Fruit fly (Drosophila melanogaster) whole organism, embryonic: ENCODE results near the gene Sbds.

Source experiments
- Adf1 ChIP-seq: fragments of 200-800 bp; sonication (Bioruptor generic); IDR thresholded peaks from 2 replicates; pipeline ENCODE4 v1.3.6; 2022; ENCODE audit warnings: missing biosample characterization, missing genetic modification characterization
- CG10267 ChIP-seq: fragments of 200-800 bp; sonication (Bioruptor generic); optimal IDR thresholded peaks from 2 replicates; lab custom pipeline; 2018; ENCODE audit warnings: missing biosample characterization, mild to moderate bottlenecking, missing genetic modification characterization, moderate library complexity
- CG10431 ChIP-seq: fragments of 200-800 bp; sonication (Bioruptor generic); optimal IDR thresholded peaks from 3 replicates; lab custom pipeline; 2018; ENCODE audit warnings: missing biosample characterization, mild to moderate bottlenecking, missing genetic modification characterization
- CG11085 ChIP-seq: fragments of 200-800 bp; sonication (Bioruptor generic); IDR thresholded peaks from 2 replicates; pipeline ENCODE4 v1.3.6; 2022; ENCODE audit warnings: missing biosample characterization, missing genetic modification characterization
- CG12219 ChIP-seq: fragments of 200-800 bp; sonication (Bioruptor generic); optimal IDR thresholded peaks from 3 replicates; lab custom pipeline; 2018; ENCODE audit warnings: missing biosample characterization, mild to moderate bottlenecking, missing genetic modification characterization
- CG15011 ChIP-seq: fragments of 200-800 bp; sonication (Bioruptor generic); optimal IDR thresholded peaks from 3 replicates; lab custom pipeline; 2018; ENCODE audit warnings: missing biosample characterization, mild to moderate bottlenecking, missing genetic modification characterization
- CG15479 ChIP-seq: fragments of 200-800 bp; sonication (Bioruptor generic); optimal IDR thresholded peaks from 3 replicates; lab custom pipeline; 2019; ENCODE audit warnings: missing biosample characterization, mild to moderate bottlenecking, missing genetic modification characterization, moderate library complexity
- CG17568 ChIP-seq: fragments of 200-800 bp; sonication (Bioruptor generic); optimal IDR thresholded peaks from 2 replicates; lab custom pipeline; 2018; ENCODE audit warnings: missing biosample characterization, mild to moderate bottlenecking, missing genetic modification characterization, moderate library complexity
- CG2120 ChIP-seq: fragments of 200-800 bp; sonication (Bioruptor generic); optimal IDR thresholded peaks from 3 replicates; lab custom pipeline; 2016; ENCODE audit warnings: missing biosample characterization, missing genetic modification characterization
- CG2199 ChIP-seq: fragments of 200-800 bp; sonication (Bioruptor generic); IDR thresholded peaks from 3 replicates; pipeline ENCODE4 v1.3.6; 2022; ENCODE audit warnings: missing biosample characterization, missing genetic modification characterization
- CG2875 ChIP-seq: fragments of 200-800 bp; sonication (Bioruptor generic); optimal IDR thresholded peaks from 2 replicates; lab custom pipeline; 2017; ENCODE audit warnings: missing biosample characterization, mild to moderate bottlenecking, missing genetic modification characterization, missing genetic modification reagents
- CG30020 ChIP-seq: fragments of 200-800 bp; optimal IDR thresholded peaks from 2 replicates; lab custom pipeline; 2019; ENCODE audit warnings: missing biosample characterization, mild to moderate bottlenecking, missing genetic modification characterization, moderate library complexity
- CG30431 ChIP-seq: fragments of 200-800 bp; sonication (Bioruptor generic); optimal IDR thresholded peaks from 2 replicates; lab custom pipeline; 2017; ENCODE audit warnings: missing biosample characterization, missing genetic modification characterization
- CG3065 ChIP-seq: fragments of 200-800 bp; sonication (Bioruptor generic); optimal IDR thresholded peaks from 2 replicates; lab custom pipeline; 2016; ENCODE audit warnings: missing biosample characterization, missing genetic modification characterization
- CG34224 ChIP-seq: fragments of 200-800 bp; sonication (Bioruptor generic); IDR thresholded peaks from 3 replicates; pipeline ENCODE4 v1.3.6; 2022; ENCODE audit warnings: missing biosample characterization, missing genetic modification characterization; ENCODE audit not compliant: partially characterized antibody
- CG34376 ChIP-seq: fragments of 200-800 bp; sonication (Bioruptor generic); optimal IDR thresholded peaks from 2 replicates; lab custom pipeline; 2018; ENCODE audit warnings: missing biosample characterization, mild to moderate bottlenecking, missing genetic modification characterization
- CG3726 ChIP-seq: fragments of 200-800 bp; sonication (Bioruptor generic); IDR thresholded peaks from 3 replicates; pipeline ENCODE4, ENCODE4 v1.3.6; 2022; ENCODE audit warnings: missing biosample characterization, missing genetic modification characterization
- CG4328 ChIP-seq: fragments of 200-800 bp; sonication (Bioruptor generic); optimal IDR thresholded peaks from 3 replicates; lab custom pipeline; 2017; ENCODE audit warnings: missing biosample characterization, missing genetic modification reagents, missing genetic modification characterization
- CG6175 ChIP-seq: fragments of 200-800 bp; sonication (Bioruptor generic); IDR thresholded peaks from 3 replicates; pipeline ENCODE4 v1.3.6; 2022; ENCODE audit warnings: missing biosample characterization, missing genetic modification characterization
- CG6683 ChIP-seq: fragments of 200-800 bp; sonication (Bioruptor generic); optimal IDR thresholded peaks from 2 replicates; lab custom pipeline; 2017; ENCODE audit warnings: missing biosample characterization, mild to moderate bottlenecking, missing genetic modification characterization, missing genetic modification reagents
- CG7745 ChIP-seq: fragments of 200-800 bp; sonication (Bioruptor generic); optimal IDR thresholded peaks from 2 replicates; lab custom pipeline; 2018; ENCODE audit warnings: missing biosample characterization, mild to moderate bottlenecking, missing genetic modification characterization, moderate library complexity
- CG7786 ChIP-seq: fragments of 200-800 bp; sonication (Bioruptor generic); optimal IDR thresholded peaks from 2 replicates; lab custom pipeline; 2016; ENCODE audit warnings: missing biosample characterization, missing genetic modification characterization
- CG9609 ChIP-seq: fragments of 200-800 bp; sonication (Bioruptor generic); optimal IDR thresholded peaks from 3 replicates; lab custom pipeline; 2016; ENCODE audit warnings: missing biosample characterization, missing genetic modification characterization
- Doc2 ChIP-seq: fragments of 200-800 bp; sonication (Bioruptor generic); IDR thresholded peaks from 2 replicates; pipeline ENCODE4 v1.3.6; 2022; ENCODE audit warnings: missing biosample characterization, missing genetic modification characterization
- Eip74EF ChIP-seq, 2 experiments: fragments of 200-800 bp in 1 of 2; fragments of >200 bp in 1 of 2; sonication (Bioruptor generic) in 1 of 2; optimal IDR thresholded peaks; 2 replicates each; lab custom pipeline; 2017 to 2019; ENCODE audit warnings: missing biosample characterization in 2 of 2, missing genetic modification characterization in 2 of 2, mild to moderate bottlenecking in 1 of 2, moderate library complexity in 1 of 2
- Gug ChIP-seq: fragments of 200-800 bp; sonication (Bioruptor generic); IDR thresholded peaks from 4 replicates; pipeline ENCODE4 v1.3.6; 2022; ENCODE audit warnings: missing biosample characterization, missing genetic modification characterization
- Hey ChIP-seq: fragments of 200-800 bp; sonication (Bioruptor generic); optimal IDR thresholded peaks from 3 replicates; lab custom pipeline; 2018; ENCODE audit warnings: missing biosample characterization, mild to moderate bottlenecking, missing genetic modification characterization
- Hr51 ChIP-seq, 2 experiments: fragments of 200-800 bp; sonication (Bioruptor generic); optimal IDR thresholded peaks; 2 replicates in 1 of 2; 3 replicates in 1 of 2; lab custom pipeline; 2016 to 2018; ENCODE audit warnings: missing biosample characterization in 2 of 2, missing genetic modification characterization in 2 of 2, mild to moderate bottlenecking in 1 of 2, moderate library complexity in 1 of 2
- Lhr ChIP-seq: fragments of 200-800 bp; sonication (Bioruptor generic); optimal IDR thresholded peaks from 3 replicates; lab custom pipeline; 2017; ENCODE audit warnings: mild to moderate bottlenecking, missing biosample characterization, missing genetic modification reagents, missing genetic modification characterization
- Stat92E ChIP-seq, 3 experiments: fragments of >200 bp in 2 of 3; fragments of 200-800 bp in 1 of 3; sonication (Bioruptor generic) in 1 of 3; optimal IDR thresholded peaks; 2 replicates each; lab custom pipeline; 2017 to 2019; ENCODE audit warnings: missing biosample characterization in 3 of 3, missing genetic modification characterization in 3 of 3, mild to moderate bottlenecking in 1 of 3, moderate library complexity in 1 of 3
- az2 ChIP-seq: fragments of 200-800 bp; sonication (Bioruptor generic); optimal IDR thresholded peaks from 3 replicates; lab custom pipeline; 2016; ENCODE audit warnings: missing biosample characterization, missing genetic modification characterization
- corto ChIP-seq: fragments of 200-800 bp; sonication (Bioruptor generic); optimal IDR thresholded peaks from 2 replicates; lab custom pipeline; 2016; ENCODE audit warnings: missing biosample characterization, mild to moderate bottlenecking, missing genetic modification characterization, moderate library complexity
- dpn ChIP-seq, 2 experiments: fragments of 200-800 bp; sonication (Bioruptor generic); optimal IDR thresholded peaks; 3 replicates each; lab custom pipeline; 2016; ENCODE audit warnings: missing biosample characterization in 2 of 2, missing genetic modification characterization in 2 of 2
- emc ChIP-seq: fragments of 200-800 bp; sonication (Bioruptor generic); optimal IDR thresholded peaks from 2 replicates; lab custom pipeline; 2016; ENCODE audit warnings: missing biosample characterization, missing genetic modification characterization
- eyg ChIP-seq: fragments of 200-800 bp; sonication (Bioruptor generic); optimal IDR thresholded peaks from 3 replicates; lab custom pipeline; 2016; ENCODE audit warnings: missing biosample characterization, missing genetic modification characterization
- jigr1 ChIP-seq: fragments of 200-800 bp; sonication (Bioruptor generic); IDR thresholded peaks from 3 replicates; pipeline ENCODE4 v1.3.6; 2022; ENCODE audit warnings: missing biosample characterization, missing genetic modification characterization
- klu ChIP-seq: fragments of 200-800 bp; sonication (Bioruptor generic); IDR thresholded peaks from 2 replicates; pipeline ENCODE4 v1.3.6; 2022; ENCODE audit warnings: missing biosample characterization, missing genetic modification characterization
- knrl ChIP-seq: fragments of 200-800 bp; sonication (Bioruptor generic); IDR thresholded peaks from 3 replicates; pipeline ENCODE4 v1.3.6; 2022; ENCODE audit warnings: missing biosample characterization, missing genetic modification characterization; ENCODE audit not compliant: partially characterized antibody
- lilli ChIP-seq: fragments of 200-800 bp; sonication (Bioruptor generic); optimal IDR thresholded peaks from 3 replicates; lab custom pipeline; 2016; ENCODE audit warnings: missing biosample characterization, missing genetic modification characterization
- maf-S ChIP-seq: fragments of 200-800 bp; sonication (Bioruptor generic); optimal IDR thresholded peaks from 2 replicates; lab custom pipeline; 2016; ENCODE audit warnings: missing biosample characterization, missing genetic modification characterization
- mirr ChIP-seq: fragments of 200-800 bp; sonication (Bioruptor generic); optimal IDR thresholded peaks from 3 replicates; lab custom pipeline; 2018; ENCODE audit warnings: missing biosample characterization, mild to moderate bottlenecking, missing genetic modification characterization
- peb ChIP-seq: fragments of 200-800 bp; sonication (Bioruptor generic); IDR thresholded peaks from 2 replicates; pipeline ENCODE4 v1.3.6; 2022; ENCODE audit warnings: missing biosample characterization, missing genetic modification characterization
- shn ChIP-seq: fragments of 200-800 bp; sonication (Bioruptor generic); optimal IDR thresholded peaks from 3 replicates; lab custom pipeline; 2016; ENCODE audit warnings: missing biosample characterization, missing genetic modification characterization
- sima ChIP-seq: fragments of 200-800 bp; sonication (Bioruptor generic); optimal IDR thresholded peaks from 2 replicates; lab custom pipeline; 2016; ENCODE audit warnings: missing biosample characterization, missing genetic modification characterization
- sisA ChIP-seq: fragments of 200-800 bp; sonication (Bioruptor generic); IDR thresholded peaks from 2 replicates; pipeline ENCODE4 v1.3.6; 2022; ENCODE audit warnings: missing biosample characterization, missing genetic modification characterization
- slbo ChIP-seq: fragments of 200-800 bp; sonication (Bioruptor generic); IDR thresholded peaks from 2 replicates; pipeline ENCODE4 v1.3.6; 2022; ENCODE audit warnings: missing biosample characterization, missing genetic modification characterization
- ssp ChIP-seq: fragments of 200-800 bp; sonication (Bioruptor generic); IDR thresholded peaks from 2 replicates; pipeline ENCODE4 v1.3.6; 2022; ENCODE audit warnings: missing biosample characterization, missing genetic modification characterization
- stc ChIP-seq: fragments of 200-800 bp; sonication (Bioruptor generic); IDR thresholded peaks from 2 replicates; pipeline ENCODE4 v1.3.6; 2022; ENCODE audit warnings: missing biosample characterization, missing genetic modification characterization
- stwl ChIP-seq: fragments of 200-800 bp; sonication (Bioruptor generic); optimal IDR thresholded peaks from 3 replicates; lab custom pipeline; 2018; ENCODE audit warnings: missing biosample characterization, mild to moderate bottlenecking, missing genetic modification characterization, moderate library complexity
- tio ChIP-seq: fragments of 200-800 bp; sonication (Bioruptor generic); optimal IDR thresholded peaks from 2 replicates; lab custom pipeline; 2017; ENCODE audit warnings: missing biosample characterization, missing genetic modification characterization, inconsistent platforms
- vfl ChIP-seq: fragments of 200-800 bp; sonication (Bioruptor generic); optimal IDR thresholded peaks from 2 replicates; lab custom pipeline; 2016; ENCODE audit warnings: missing biosample characterization, missing genetic modification characterization

Gene Sbds

dm6 chr3L:6705865-6706264, 46.8 kb upstream of the Sbds start (continued):
- TF ChIP-seq CG17568 (GFP tag; lab: Kevin White, UChicago) = peak; percentile 19
- no peak for TF ChIP-seq CG15011 (GFP tag; lab: Kevin White, UChicago)
- no peak for TF ChIP-seq CG7745
- TF ChIP-seq klu (GFP tag; lab: Robert Waterston, UW) = no peak
- TF ChIP-seq stc (GFP tag; lab: Robert Waterston, UW) = peak; percentile 32; the same call in 1 of the 2 replicates
- TF ChIP-seq CG12219 (GFP tag; lab: Kevin White, UChicago) = peak; percentile 50
- TF ChIP-seq CG6683 (GFP tag; lab: Kevin White, UChicago) = no peak
- TF ChIP-seq sisA (GFP tag; lab: Robert Waterston, UW) = no peak
- peak; percentile 18 for TF ChIP-seq lilli
- TF ChIP-seq emc = no peak
- peak; percentile 79 for TF ChIP-seq CG4328 (GFP tag; lab: Kevin White, UChicago)
- TF ChIP-seq CG10431 (GFP tag; lab: Kevin White, UChicago) = no peak
- TF ChIP-seq Doc2 = no peak
- TF ChIP-seq peb (GFP tag; lab: Robert Waterston, UW) = no peak
- peak in 1 of 2 experiments; percentile 86 for TF ChIP-seq Hr51 (GFP tag; optimal IDR thresholded peaks at IDR 0.05; lab: Kevin White, UChicago)
- TF ChIP-seq Eip74EF (GFP tag; optimal IDR thresholded peaks at IDR 0.05; lab: Kevin White, UChicago) = peak in 1 of 2 experiments; percentile 67
- no peak for TF ChIP-seq CG34376 (GFP tag; lab: Kevin White, UChicago)
- no peak for TF ChIP-seq stwl (tag; lab: Kevin White, UChicago)
- no peak for TF ChIP-seq shn (GFP tag; lab: Kevin White, UChicago)
- TF ChIP-seq CG6175 = no peak
- peak; percentile 45 for TF ChIP-seq ssp
- no peak for TF ChIP-seq CG15479 (GFP tag; lab: Kevin White, UChicago)
- no peak for TF ChIP-seq Adf1 (GFP tag; lab: Robert Waterston, UW)
- TF ChIP-seq CG3065 (GFP tag; lab: Kevin White, UChicago) = no peak
- peak; percentile 63 for TF ChIP-seq az2
- peak; percentile 16 for TF ChIP-seq mirr (GFP tag; lab: Kevin White, UChicago)
- no peak for TF ChIP-seq jigr1 (GFP tag; lab: Robert Waterston, UW)
- peak; percentile 55 for TF ChIP-seq CG10267 (tag; lab: Kevin White, UChicago)
- no peak for TF ChIP-seq eyg (GFP tag; lab: Kevin White, UChicago)
- no peak for TF ChIP-seq CG34224 (GFP tag; lab: Robert Waterston, UW)
- peak; percentile 13 for TF ChIP-seq CG9609 (GFP tag; lab: Kevin White, UChicago)
- TF ChIP-seq vfl (GFP tag; lab: Kevin White, UChicago) = no peak
- TF ChIP-seq Hey (tag; lab: Kevin White, UChicago) = no peak
- no peak for TF ChIP-seq Stat92E (GFP tag; optimal IDR thresholded peaks at IDR 0.05; lab: Kevin White, UChicago)
- peak; percentile 17 to 49 for TF ChIP-seq dpn (GFP tag; optimal IDR thresholded peaks at IDR 0.05; lab: Kevin White, UChicago)
- TF ChIP-seq Lhr (GFP tag; lab: Kevin White, UChicago) = peak; percentile 3
- peak; percentile 45 for TF ChIP-seq CG2120 (GFP tag; lab: Kevin White, UChicago)
- TF ChIP-seq CG11085 (GFP tag; lab: Robert Waterston, UW) = no peak
- TF ChIP-seq CG7786 (GFP tag; lab: Kevin White, UChicago) = no peak
- TF ChIP-seq CG2199 (GFP tag; lab: Robert Waterston, UW) = 0 out of 3 replicates have a peak, but pooled peaks have one; percentile 45
- peak; percentile 53 for TF ChIP-seq tio (GFP tag; lab: Kevin White, UChicago)
- no peak for TF ChIP-seq sima (GFP tag; lab: Kevin White, UChicago)
- TF ChIP-seq CG30020 (tag; lab: Kevin White, UChicago) = no peak
- TF ChIP-seq CG30431 (GFP tag; lab: Kevin White, UChicago) = no peak
- peak; percentile 2 for TF ChIP-seq maf-S (GFP tag; lab: Kevin White, UChicago)
- TF ChIP-seq CG3726 (GFP tag; lab: Robert Waterston, UW) = no peak
- peak; percentile 1 for TF ChIP-seq CG2875
- no peak for TF ChIP-seq corto (GFP tag; lab: Kevin White, UChicago)
- peak; percentile 44; the same call in 1 of the 2 replicates for TF ChIP-seq slbo (GFP tag; lab: Robert Waterston, UW)
- no peak for TF ChIP-seq Gug
- no peak for TF ChIP-seq knrl (GFP tag; lab: Robert Waterston, UW)
